Fruit fly (Drosophila melanogaster): ENCODE data around the gene Eip93F.
A peak's percentile ranks its signal among the peaks of the same experiment; 100 is the strongest.

The Eip93F gene

DNA sequence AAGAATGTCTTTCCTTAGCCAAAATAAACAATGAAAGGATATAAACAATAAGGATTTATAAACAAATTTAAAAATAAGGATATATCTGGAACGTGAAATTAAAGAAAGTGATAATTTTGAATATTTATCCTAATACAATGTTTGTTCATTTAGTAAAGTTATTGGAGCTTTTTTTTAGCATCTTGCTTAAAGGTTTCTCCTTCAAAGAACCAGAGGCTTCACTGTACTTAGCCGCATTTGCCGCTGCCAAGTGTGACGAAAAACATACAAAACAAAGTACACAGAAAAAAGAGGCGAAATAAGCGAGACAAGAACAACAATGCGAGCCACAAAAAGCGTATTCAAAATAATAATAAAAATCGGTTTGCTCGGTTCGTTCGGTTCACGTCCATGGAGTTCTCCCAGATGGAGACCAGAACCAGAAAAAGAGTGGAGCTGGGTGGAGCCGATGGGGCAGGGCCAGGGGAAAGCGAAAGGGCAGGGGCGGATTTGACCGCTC, 7.4 kb upstream of the Eip93F start (continued):
- TF ChIP-seq spab (GFP tag; optimal IDR thresholded peaks at IDR 0.05) (peak; percentile 98), Hr38 (GFP tag; optimal IDR thresholded peaks at IDR 0.05) (no peak), CG31627 (GFP tag; optimal IDR thresholded peaks at IDR 0.05) (peak; percentile 93), CG8632 (GFP tag; optimal IDR thresholded peaks at IDR 0.05) (peak; percentile 95), fkh (GFP tag; optimal IDR thresholded peaks at IDR 0.05) (peak; percentile 5), CG8119 (GFP tag; IDR thresholded peaks at IDR 0.05) (peak; percentile 90), CG6792 (GFP tag; optimal IDR thresholded peaks at IDR 0.05) (peak; percentile 93), CG10631 (GFP tag; optimal IDR thresholded peaks at IDR 0.05) (peak; percentile 95), net (GFP tag; optimal IDR thresholded peaks at IDR 0.05) (peak; percentile 93), Eip75B (GFP tag; optimal IDR thresholded peaks at IDR 0.05) (peak; percentile 95), CG10669 (GFP tag; optimal IDR thresholded peaks at IDR 0.05) (peak; percentile 98), CG34406 (GFP tag; optimal IDR thresholded peaks at IDR 0.05) (peak; percentile 95), Eip78C (GFP tag) (peak; percentile 99), ss (GFP tag; optimal IDR thresholded peaks at IDR 0.05) (peak; percentile 95 to 98), CG7368 (GFP tag; optimal IDR thresholded peaks at IDR 0.05) (peak; percentile 90), CG6854 (GFP tag; optimal IDR thresholded peaks at IDR 0.05) (peak; percentile 70), OdsH (GFP tag; optimal IDR thresholded peaks at IDR 0.05) (peak; percentile 94), achi (GFP tag; optimal IDR thresholded peaks at IDR 0.05) (peak; percentile 93), CG15336 (GFP tag; IDR thresholded peaks at IDR 0.05) (peak; percentile 86), dsx (GFP tag; optimal IDR thresholded peaks at IDR 0.05; ENCODE audit: poor library complexity, severe bottlenecking) (peak; percentile 96), svp (GFP tag) (peak; percentile 95), CG3032 (tag; optimal IDR thresholded peaks at IDR 0.05) (peak; percentile 96), cyc (GFP tag; optimal IDR thresholded peaks at IDR 0.05) (peak; percentile 89), pdm3 (GFP tag; optimal IDR thresholded peaks at IDR 0.05) (peak; percentile 94)

DNA sequence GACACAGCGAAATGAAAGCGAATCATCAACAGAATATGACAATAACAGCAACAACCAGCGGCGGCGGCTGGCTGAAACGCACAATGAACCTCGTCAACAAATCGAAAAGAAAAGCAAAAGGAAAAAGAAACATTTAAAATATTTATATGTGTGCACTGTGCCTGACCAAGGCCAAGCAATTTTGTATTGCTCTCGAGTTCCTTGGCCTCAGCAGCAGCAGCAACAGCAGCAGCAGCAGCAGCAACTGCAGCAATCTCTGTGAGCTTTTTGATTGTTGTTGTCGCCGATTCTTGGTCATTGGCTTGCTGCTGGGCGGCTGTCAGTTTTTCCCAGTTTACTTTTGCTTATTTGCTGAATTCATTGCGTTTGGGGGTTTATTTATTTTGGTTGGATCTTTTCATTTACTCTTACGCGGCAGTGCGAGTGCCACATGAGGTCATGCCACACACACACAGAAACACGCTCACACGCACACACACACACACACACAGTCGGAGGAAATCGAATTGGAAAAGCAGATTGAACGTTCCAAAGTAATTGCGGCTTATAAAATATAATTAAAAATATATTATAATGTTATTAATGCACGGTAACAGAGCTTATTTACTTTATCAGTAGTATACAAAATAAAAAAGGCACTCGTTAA, 4.8 kb upstream of the Eip93F start:
- TF ChIP-seq Hr4 (GFP tag; optimal IDR thresholded peaks at IDR 0.05) (no peak), Smox (GFP tag; optimal IDR thresholded peaks at IDR 0.05) (no peak), pdm3 (GFP tag; optimal IDR thresholded peaks at IDR 0.05) (no peak), CG6854 (GFP tag; optimal IDR thresholded peaks at IDR 0.05) (no peak), ss (GFP tag; optimal IDR thresholded peaks at IDR 0.05) (peak; percentile 30 to 72), CG11294 (GFP tag; IDR thresholded peaks at IDR 0.05) (no peak), Sox102F (GFP tag; optimal IDR thresholded peaks at IDR 0.05) (peak; percentile 14), CG6163 (GFP tag; IDR thresholded peaks at IDR 0.05) (peak; percentile 48; the same call in 2 of the 3 replicates), Ets96B (tag; optimal IDR thresholded peaks at IDR 0.05) (peak; percentile 16), svp (GFP tag) (peak; percentile 89), CG6276 (GFP tag; optimal IDR thresholded peaks at IDR 0.05) (no peak), Hr38 (GFP tag; optimal IDR thresholded peaks at IDR 0.05) (no peak), CG15336 (GFP tag; IDR thresholded peaks at IDR 0.05) (no peak), CG3032 (tag; optimal IDR thresholded peaks at IDR 0.05) (no peak), Hr39 (GFP tag; optimal IDR thresholded peaks at IDR 0.05) (no peak), CG9139 (GFP tag; optimal IDR thresholded peaks at IDR 0.05) (peak; percentile 42), fd59A (GFP tag; optimal IDR thresholded peaks at IDR 0.05) (no peak), dsx (GFP tag; optimal IDR thresholded peaks at IDR 0.05; ENCODE audit: poor library complexity, severe bottlenecking) (peak; percentile 85), lz (GFP tag; optimal IDR thresholded peaks at IDR 0.05) (no peak), salr (GFP tag; optimal IDR thresholded peaks at IDR 0.05) (no peak), CG7368 (GFP tag; optimal IDR thresholded peaks at IDR 0.05) (peak; percentile 16), Sox14 (GFP tag; optimal IDR thresholded peaks at IDR 0.05) (peak; percentile 51), net (GFP tag; optimal IDR thresholded peaks at IDR 0.05) (peak; percentile 7), CG32006 (GFP tag; optimal IDR thresholded peaks at IDR 0.05) (no peak), CG6808 (GFP tag; optimal IDR thresholded peaks at IDR 0.05) (peak; percentile 55), topi (GFP tag; optimal IDR thresholded peaks at IDR 0.05) (no peak), acj6 (GFP tag; optimal IDR thresholded peaks at IDR 0.05) (no peak), CG11762 (GFP tag; optimal IDR thresholded peaks at IDR 0.05; ENCODE audit: insufficient read depth) (no peak), CG3919 (GFP tag; optimal IDR thresholded peaks at IDR 0.05) (peak; percentile 73), Eip75B (GFP tag; optimal IDR thresholded peaks at IDR 0.05) (peak; percentile 48), Ets21C (GFP tag; optimal IDR thresholded peaks at IDR 0.05) (no peak), Lpt (GFP tag; optimal IDR thresholded peaks at IDR 0.05) (no peak), Eip78C (GFP tag) (peak; percentile 87), CG16779 (tag; optimal IDR thresholded peaks at IDR 0.05) (peak; percentile 36), CG11902 (GFP tag; optimal IDR thresholded peaks at IDR 0.05) (no peak), vri (GFP tag; optimal IDR thresholded peaks at IDR 0.05) (peak; percentile 64), achi (GFP tag; optimal IDR thresholded peaks at IDR 0.05) (peak; percentile 6)

Data from whole organism, prepupa.